Fruit fly (Drosophila melanogaster): ENCODE measurements around the gene CG32369.

DNA sequence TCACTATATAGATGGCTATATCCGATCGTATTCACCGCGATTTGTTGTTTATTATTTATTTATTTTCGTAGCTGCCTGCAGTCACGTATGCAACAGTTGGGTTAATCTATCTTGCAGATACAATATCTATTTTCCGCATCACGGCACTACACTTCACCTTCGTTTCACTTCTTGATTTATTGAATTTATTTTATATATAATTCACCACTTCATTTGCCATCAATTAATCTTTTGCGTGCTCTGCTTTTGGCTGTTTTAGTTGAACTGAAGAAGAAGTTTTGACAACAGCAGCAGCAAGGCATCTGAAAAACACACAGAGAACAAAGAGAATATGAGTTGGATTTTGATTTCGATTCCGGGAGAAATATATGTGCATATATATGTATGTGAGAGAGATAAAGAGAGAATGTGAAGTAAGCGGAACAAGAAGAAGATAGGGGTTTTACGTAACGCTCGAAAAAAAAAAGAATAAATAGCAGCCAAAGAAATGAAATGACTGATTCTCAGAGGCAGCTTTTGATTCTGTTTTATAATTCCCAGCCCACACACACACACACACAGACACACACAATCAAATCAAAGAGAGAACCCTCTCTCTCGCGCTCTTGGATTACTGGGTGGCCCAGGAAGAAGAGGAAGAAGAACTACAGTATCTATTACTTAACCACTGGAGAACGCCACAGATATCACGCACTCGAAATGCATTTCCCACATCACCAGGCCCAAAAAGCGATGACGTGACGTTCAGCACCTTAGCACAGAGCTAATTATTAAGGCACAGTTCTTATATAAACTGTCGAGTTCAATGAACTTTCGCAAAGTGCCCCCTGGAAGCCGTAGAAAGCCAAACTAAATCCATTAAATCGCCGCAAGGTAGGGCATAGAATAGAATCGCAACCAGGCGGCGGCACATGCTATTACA lies 5.0 kb downstream of the CG32369 start:
- TF ChIP-seq CG8478 (optimal IDR thresholded peaks at IDR 0.05) (no peak), CTCF (optimal IDR thresholded peaks at IDR 0.05) (no peak)
